Worm (Caenorhabditis elegans) whole organism, L4 larva: Measurements from ENCODE around the gene C25H3.11.

Source experiments
- F26F4.8 ChIP-seq: fragments of 200-800 bp; sonication (Bioruptor generic); conservative IDR thresholded peaks from 2 replicates; pipeline ENCODE4 v1.3.6; 2022; ENCODE audit warnings: missing genetic modification characterization, missing compliant biosample characterization
- F37D6.2 ChIP-seq: sonication (generic microtip); optimal IDR thresholded peaks from 2 replicates; lab custom pipeline; 2016; ENCODE audit warnings: mild to moderate bottlenecking, missing genetic modification characterization, missing compliant biosample characterization
- Y75B8A.6 ChIP-seq: fragments of 200-800 bp; sonication (Bioruptor generic); IDR thresholded peaks from 2 replicates; pipeline ENCODE4 v1.3.6; 2022; ENCODE audit warnings: missing genetic modification reagents, missing genetic modification characterization, missing compliant biosample characterization
- aha-1 ChIP-seq: fragments of 150-350 bp; peaks from one replicate; lab custom pipeline; 2014; ENCODE audit warnings: missing biosample characterization, missing genetic modification characterization
- aly-2 ChIP-seq: sonication (generic microtip); optimal IDR thresholded peaks from 2 replicates; lab custom pipeline; 2018; ENCODE audit warnings: missing biosample characterization, missing genetic modification characterization
- ceh-20 ChIP-seq: fragments of 200-800 bp; sonication (Bioruptor generic); IDR thresholded peaks from 2 replicates; pipeline ENCODE4 v1.3.6; 2022; ENCODE audit warnings: missing genetic modification reagents, missing genetic modification characterization, missing compliant biosample characterization
- ceh-82 ChIP-seq: sonication (generic microtip); optimal IDR thresholded peaks from 2 replicates; lab custom pipeline; 2017; ENCODE audit warnings: missing biosample characterization, missing genetic modification characterization
- ces-1 ChIP-seq: fragments of 150-350 bp; sonication (generic microtip); optimal IDR thresholded peaks from 4 replicates; lab custom pipeline; 2014; ENCODE audit warnings: missing biosample characterization, missing genetic modification reagents, missing genetic modification characterization
- daf-12 ChIP-seq: fragments of 150-350 bp; optimal IDR thresholded peaks from 2 replicates; lab custom pipeline; 2014; ENCODE audit warnings: missing biosample characterization, missing genetic modification reagents, missing genetic modification characterization
- daf-19 ChIP-seq: fragments of 200-800 bp; sonication (Bioruptor generic); conservative IDR thresholded peaks from 2 replicates; pipeline ENCODE4 v1.3.6; 2022; ENCODE audit warnings: missing genetic modification characterization, missing compliant biosample characterization
- dmd-6 ChIP-seq: fragments of 200-800 bp; sonication (Bioruptor generic); IDR thresholded peaks from 2 replicates; pipeline ENCODE4 v1.3.6; 2022; ENCODE audit warnings: missing genetic modification reagents, missing genetic modification characterization, missing compliant biosample characterization
- dmd-9 ChIP-seq: fragments of 200-800 bp; sonication (Bioruptor generic); IDR thresholded peaks from 2 replicates; pipeline ENCODE4 v1.3.6; 2022; ENCODE audit warnings: missing genetic modification reagents, missing genetic modification characterization, missing compliant biosample characterization
- dpl-1 ChIP-seq: fragments of 150-350 bp; optimal IDR thresholded peaks from 2 replicates; lab custom pipeline; 2014; ENCODE audit warnings: missing biosample characterization, missing genetic modification reagents, missing genetic modification characterization
- duxl-1 ChIP-seq: sonication (generic microtip); optimal IDR thresholded peaks from 2 replicates; lab custom pipeline; 2016; ENCODE audit warnings: mild to moderate bottlenecking, missing genetic modification characterization, moderate library complexity, missing compliant biosample characterization; ENCODE audit not compliant: poor library complexity
- dve-1 ChIP-seq: sonication (generic microtip); optimal IDR thresholded peaks from 2 replicates; lab custom pipeline; 2017; ENCODE audit warnings: antibody characterized with exemption, mild to moderate bottlenecking, missing genetic modification characterization, missing compliant biosample characterization; ENCODE audit not compliant: insufficient read depth
- egl-27 ChIP-seq: sonication (generic microtip); optimal IDR thresholded peaks from 3 replicates; lab custom pipeline; 2017; ENCODE audit warnings: missing biosample characterization, missing genetic modification reagents, missing genetic modification characterization
- egl-43 ChIP-seq: fragments of 200-800 bp; sonication (Bioruptor generic); IDR thresholded peaks from 2 replicates; pipeline ENCODE4 v1.3.6; 2022; ENCODE audit warnings: missing genetic modification reagents, missing genetic modification characterization, missing compliant biosample characterization
- fos-1 ChIP-seq: fragments of 150-350 bp; optimal IDR thresholded peaks from 2 replicates; lab custom pipeline; 2014; ENCODE audit warnings: missing biosample characterization, missing genetic modification characterization
- gei-8 ChIP-seq: fragments of 200-800 bp; sonication (Bioruptor generic); optimal IDR thresholded peaks from 2 replicates; lab custom pipeline; 2018; ENCODE audit warnings: mild to moderate bottlenecking, missing genetic modification characterization, missing compliant biosample characterization
- hif-1 ChIP-seq, 2 experiments: sonication (generic microtip); optimal IDR thresholded peaks; 2 replicates each; lab custom pipeline; 2016 to 2017; ENCODE audit warnings: missing compliant biosample characterization in 2 of 2, missing genetic modification characterization in 2 of 2, missing genetic modification reagents in 2 of 2, missing genotype in 2 of 2, mild to moderate bottlenecking in 1 of 2
- hlh-11 ChIP-seq: fragments of 200-800 bp; sonication (Bioruptor generic); optimal IDR thresholded peaks from 2 replicates; lab custom pipeline; 2018; ENCODE audit warnings: mild to moderate bottlenecking, missing genetic modification characterization, missing compliant biosample characterization
- hlh-30 ChIP-seq: sonication (generic microtip); optimal IDR thresholded peaks from 2 replicates; lab custom pipeline; 2017; ENCODE audit warnings: antibody characterized with exemption, mild to moderate bottlenecking, missing genetic modification characterization, missing compliant biosample characterization; ENCODE audit not compliant: insufficient read depth
- hmg-1.1 ChIP-seq: fragments of 200-800 bp; sonication (Bioruptor generic); IDR thresholded peaks from 2 replicates; pipeline ENCODE4 v1.3.6; 2022; ENCODE audit warnings: missing genetic modification reagents, missing genetic modification characterization, missing compliant biosample characterization
- lin-15B ChIP-seq: fragments of 150-350 bp; sonication (generic microtip); optimal IDR thresholded peaks from 3 replicates; lab custom pipeline; 2014; ENCODE audit warnings: missing biosample characterization, missing genetic modification characterization
- lin-38 ChIP-seq: fragments of 200-800 bp; sonication (Bioruptor generic); IDR thresholded peaks from 2 replicates; pipeline ENCODE4 v1.3.6; 2022; ENCODE audit warnings: missing genetic modification reagents, missing genetic modification characterization, missing compliant biosample characterization
- lin-39 ChIP-seq: fragments of 150-350 bp; optimal IDR thresholded peaks from 2 replicates; lab custom pipeline; 2014; ENCODE audit warnings: missing biosample characterization, missing genetic modification reagents, missing genetic modification characterization
- mdl-1 ChIP-seq, 2 experiments: fragments of 150-350 bp in 1 of 2; sonication (generic microtip) in 1 of 2; optimal IDR thresholded peaks; 2 replicates each; lab custom pipeline; 2014 to 2017; ENCODE audit warnings: missing biosample characterization in 2 of 2, missing genetic modification characterization in 2 of 2
- nhr-10 ChIP-seq: fragments of 150-350 bp; optimal IDR thresholded peaks from 2 replicates; lab custom pipeline; 2014; ENCODE audit warnings: missing biosample characterization, missing genetic modification characterization
- nhr-11 ChIP-seq: fragments of 150-350 bp; optimal IDR thresholded peaks from 2 replicates; lab custom pipeline; 2014; ENCODE audit warnings: missing biosample characterization, missing genetic modification characterization
- nhr-237 ChIP-seq: sonication (generic microtip); optimal IDR thresholded peaks from 2 replicates; lab custom pipeline; 2017; ENCODE audit warnings: missing biosample characterization, missing genetic modification characterization
- nhr-41 ChIP-seq: fragments of 200-800 bp; sonication (Bioruptor generic); IDR thresholded peaks from 2 replicates; pipeline ENCODE4 v1.3.6; 2022; ENCODE audit warnings: missing genetic modification reagents, missing genetic modification characterization, missing compliant biosample characterization
- nhr-48 ChIP-seq: sonication (generic microtip); optimal IDR thresholded peaks from 2 replicates; lab custom pipeline; 2016; ENCODE audit warnings: mild to moderate bottlenecking, missing genetic modification characterization, missing compliant biosample characterization
- nhr-77 ChIP-seq: fragments of 150-350 bp; optimal IDR thresholded peaks from 2 replicates; lab custom pipeline; 2014; ENCODE audit warnings: missing biosample characterization, missing genetic modification characterization
- pha-4 ChIP-seq, 2 experiments: fragments of 150-350 bp in 1 of 2; fragments of 200-800 bp in 1 of 2; sonication (Bioruptor generic) in 1 of 2; IDR thresholded peaks in 1 of 2; optimal IDR thresholded peaks in 1 of 2; 2 replicates each; pipeline versions ENCODE4 v1.3.6 to Lab custom; 2014 to 2022; ENCODE audit warnings: missing genetic modification characterization in 2 of 2, missing genetic modification reagents in 2 of 2, missing biosample characterization in 1 of 2, missing compliant biosample characterization in 1 of 2
- php-3 ChIP-seq: fragments of 200-800 bp; sonication (Bioruptor generic); IDR thresholded peaks from 2 replicates; pipeline ENCODE4 v1.3.6; 2022; ENCODE audit warnings: missing genetic modification reagents, missing genetic modification characterization, missing compliant biosample characterization
- rbr-2 ChIP-seq: sonication (generic microtip); optimal IDR thresholded peaks from 2 replicates; lab custom pipeline; 2016; ENCODE audit warnings: missing genotype, missing genetic modification characterization, missing compliant biosample characterization
- saeg-2 ChIP-seq: fragments of 200-800 bp; sonication (Bioruptor generic); IDR thresholded peaks from 2 replicates; pipeline ENCODE4 v1.3.6; 2022; ENCODE audit warnings: missing genetic modification reagents, missing genetic modification characterization, missing compliant biosample characterization
- set-16 ChIP-seq: fragments of 200-800 bp; sonication (Bioruptor generic); IDR thresholded peaks from 2 replicates; pipeline ENCODE4 v1.3.6; 2022; ENCODE audit warnings: missing genetic modification reagents, missing genetic modification characterization, missing compliant biosample characterization
- tra-1 ChIP-seq: fragments of 200-800 bp; sonication (Bioruptor generic); IDR thresholded peaks from 2 replicates; pipeline ENCODE4 v1.3.6; 2022; ENCODE audit warnings: missing genetic modification reagents, missing genetic modification characterization, missing compliant biosample characterization
- vab-7 ChIP-seq: fragments of 200-800 bp; sonication (Bioruptor generic); IDR thresholded peaks from 2 replicates; pipeline ENCODE4 v1.3.6; 2022; ENCODE audit warnings: missing genetic modification reagents, missing genetic modification characterization, missing compliant biosample characterization
- zip-11 ChIP-seq: fragments of 200-800 bp; sonication (Bioruptor generic); IDR thresholded peaks from 2 replicates; pipeline ENCODE4 v1.3.6; 2022; ENCODE audit warnings: missing genetic modification characterization, missing compliant biosample characterization

Gene C25H3.11

DNA sequence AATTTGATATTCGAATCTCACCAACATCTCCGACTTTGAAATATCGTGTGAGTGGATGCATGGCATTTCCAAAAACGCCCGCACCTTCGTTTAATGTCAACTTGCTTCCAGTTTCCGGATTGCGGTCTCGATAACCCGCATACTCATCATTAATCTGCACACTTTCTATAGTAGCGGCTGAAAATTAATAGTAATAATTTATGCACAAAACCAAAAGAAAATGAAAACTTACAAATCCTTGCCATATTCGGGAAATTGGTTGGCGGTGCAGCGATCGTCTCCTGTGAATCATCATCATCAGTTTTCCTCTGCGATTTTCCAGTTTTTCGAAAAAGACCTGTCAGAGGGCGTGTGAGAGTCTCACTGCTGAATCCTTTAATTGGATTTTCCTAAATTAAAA lies 28.7 kb downstream of the C25H3.11 start:
- TF ChIP-seq zip-11 (GFP tag; lab: Robert Waterston, UW): no peak
- no peak for TF ChIP-seq mdl-1 (tag; optimal IDR thresholded peaks at IDR 0.05; lab: Kevin White, UChicago)
- TF ChIP-seq aha-1: peak; percentile 96
- TF ChIP-seq pha-4 (GFP tag; IDR thresholded peaks at IDR 0.05; lab: Robert Waterston, UW): no peak
- no peak for TF ChIP-seq pha-4 (tag; optimal IDR thresholded peaks at IDR 0.05; lab: Kevin White, UChicago)

ce11 chrII:5659675-5660074 lies 29.2 kb downstream of the C25H3.11 start, which contains the start of gene fut-3:
TSS of gene fut-3 (minus strand) at chrII:5659775.
- TF ChIP-seq nhr-11 (tag; lab: Kevin White, UChicago): no peak
- TF ChIP-seq saeg-2 (GFP tag; lab: Robert Waterston, UW): no peak
- no peak for TF ChIP-seq ces-1
- no peak for TF ChIP-seq duxl-1
- no peak for TF ChIP-seq egl-27 (tag; lab: Kevin White, UChicago)
- TF ChIP-seq nhr-237: no peak
- TF ChIP-seq hlh-11 (tag; lab: Kevin White, UChicago): no peak
- TF ChIP-seq Y75B8A.6 (GFP tag; lab: Robert Waterston, UW): no peak
- TF ChIP-seq daf-19 (GFP tag; lab: Robert Waterston, UW): no peak
- TF ChIP-seq php-3: no peak
- TF ChIP-seq F37D6.2: no peak

DNA sequence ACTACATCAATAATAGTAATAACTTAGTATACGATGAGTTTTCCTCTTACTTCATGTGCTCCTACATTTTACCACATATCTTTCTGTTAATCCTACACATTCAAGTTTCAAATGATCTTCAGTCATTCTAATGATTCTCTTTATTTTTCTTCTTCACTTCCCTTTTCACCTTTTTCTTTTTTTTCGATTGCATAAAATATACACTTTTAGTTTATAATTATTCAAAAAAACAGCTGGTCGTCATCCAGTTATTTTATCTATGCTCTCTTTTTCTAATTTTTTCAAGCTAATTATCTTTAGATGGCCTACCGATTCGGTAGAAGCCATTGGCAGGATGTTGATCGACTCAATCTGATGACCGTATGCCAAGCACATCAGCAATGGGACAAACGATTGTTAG lies 34.6 kb downstream of the C25H3.11 start, which contains the start of gene F59E12.1:
TSS of gene F59E12.1 (plus strand) at position 301 of the 400 bp plus-strand sequence.
- TF ChIP-seq egl-43 (GFP tag; lab: Robert Waterston, UW): no peak
- TF ChIP-seq set-16: no peak
- TF ChIP-seq zip-11 (GFP tag; lab: Robert Waterston, UW): no peak
- TF ChIP-seq hlh-30 (tag; lab: Kevin White, UChicago): no peak
- TF ChIP-seq rbr-2: no peak
- TF ChIP-seq ceh-20 (GFP tag; lab: Robert Waterston, UW): no peak
- no peak for TF ChIP-seq fos-1 (tag; lab: Kevin White, UChicago)
- TF ChIP-seq, all 104 proteins: peak for 0

DNA sequence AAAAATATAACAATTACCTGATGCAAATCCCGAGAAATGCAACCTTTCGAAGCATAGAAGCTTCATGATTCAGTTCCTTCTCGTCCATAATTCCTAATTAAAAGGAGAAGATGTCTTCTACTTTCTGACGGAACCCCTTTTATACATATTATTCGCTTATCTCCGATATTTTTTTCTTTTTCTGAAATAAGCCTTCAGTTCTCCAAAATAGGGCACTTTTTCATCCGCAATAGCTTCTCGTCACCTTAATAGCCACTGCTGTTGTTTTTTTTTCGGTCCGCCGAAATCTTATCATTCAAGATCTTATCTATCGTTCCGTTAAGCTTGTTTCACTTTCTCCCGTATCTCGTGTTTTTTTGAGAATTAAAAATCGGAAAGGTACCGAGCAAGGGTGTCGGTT lies 36.5 kb downstream of the C25H3.11 start, which contains the start of gene bli-2:
TSS of gene bli-2 (minus strand) at position 101 of the 400 bp plus-strand sequence.
- TF ChIP-seq nhr-10 (tag; lab: Kevin White, UChicago) (no peak), gei-8 (GFP tag; lab: Kevin White, UChicago) (no peak), duxl-1 (no peak), hlh-30 (tag; lab: Kevin White, UChicago) (no peak), lin-39 (tag; lab: Kevin White, UChicago) (no peak), nhr-237 (no peak), dmd-6 (no peak), lin-15B (tag; lab: Kevin White, UChicago) (no peak), vab-7 (no peak), saeg-2 (GFP tag; lab: Robert Waterston, UW) (no peak), aly-2 (no peak)

ce11 chrII:5651426-5651825 lies 37.4 kb downstream of the C25H3.11 start:
- TF ChIP-seq fos-1 (tag; lab: Kevin White, UChicago) (no peak), set-16 (peak; percentile 86), nhr-41 (no peak), ceh-82 (tag; lab: Kevin White, UChicago) (no peak), ces-1 (no peak)

ce11 chrII:5649236-5650004 lies 39.4 kb downstream of the C25H3.11 start, which contains the start of the genes sam-4, F59E12.17 and zyg-1:
TSS of gene sam-4 (minus strand) at chrII:5649286.
TSS of gene F59E12.17 (minus strand) at chrII:5649470.
TSS of gene zyg-1 (plus strand) at chrII:5649748.
- TF ChIP-seq daf-12 (tag; lab: Kevin White, UChicago): no peak
- TF ChIP-seq hmg-1.1 (GFP tag; lab: Robert Waterston, UW): peak; percentile 53
- TF ChIP-seq nhr-48 (tag; lab: Kevin White, UChicago): no peak
- TF ChIP-seq tra-1 (GFP tag; lab: Robert Waterston, UW): no peak
- no peak for TF ChIP-seq F26F4.8 (GFP tag; lab: Robert Waterston, UW)
- no peak for TF ChIP-seq dve-1 (tag; lab: Kevin White, UChicago)
- TF ChIP-seq nhr-77: peak; percentile 29
- no peak for TF ChIP-seq dmd-9 (GFP tag; lab: Robert Waterston, UW)
- TF ChIP-seq lin-38 (GFP tag; lab: Robert Waterston, UW): peak; percentile 92
- TF ChIP-seq dpl-1 (GFP tag; lab: Kevin White, UChicago): peak; percentile 74
- TF ChIP-seq hif-1 (tag; optimal IDR thresholded peaks at IDR 0.05; lab: Kevin White, UChicago): peak in 1 of 2 experiments; percentile 70
